Worm (Caenorhabditis elegans): ENCODE data around the gene ztf-22.

Gene ztf-22

ce11 chrII:13333103-13333764, 47.6 kb upstream of the ztf-22 start:
- TF ChIP-seq fos-1 (tag; optimal IDR thresholded peaks at IDR 0.05) (no peak), egl-5 (tag; optimal IDR thresholded peaks at IDR 0.05) (no peak), mml-1 (tag; optimal IDR thresholded peaks at IDR 0.05) (no peak), elt-2 (tag; optimal IDR thresholded peaks at IDR 0.05) (peak; percentile 42), pha-4 (tag; optimal IDR thresholded peaks at IDR 0.05) (peak; percentile 93), pqm-1 (tag; optimal IDR thresholded peaks at IDR 0.05) (peak; percentile 31)

DNA sequence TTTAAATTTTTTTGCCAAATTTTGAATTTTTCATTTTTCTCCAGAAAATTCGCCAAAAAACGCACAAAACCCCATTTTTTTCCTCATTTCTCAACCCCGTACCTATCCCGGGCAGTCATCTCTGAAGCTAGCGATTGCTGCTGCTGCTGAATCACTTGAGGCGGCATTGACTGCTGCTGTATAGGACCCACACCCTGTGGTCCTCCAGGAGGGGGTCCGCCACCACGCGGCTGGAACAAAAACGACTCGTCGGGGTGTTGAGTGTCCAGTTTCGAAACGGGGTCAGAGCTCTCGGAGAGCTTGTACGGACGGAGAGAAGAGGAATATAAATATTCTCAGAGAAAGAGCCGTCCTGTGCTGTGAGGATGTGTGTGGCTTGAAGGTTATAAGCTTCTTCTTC, 44.7 kb upstream of the ztf-22 start, which contains the start of gene sam-10:
Gene sam-10 (minus strand): TSS at position 167 of the 400 bp plus-strand sequence.
- TF ChIP-seq mdl-1 (tag; optimal IDR thresholded peaks at IDR 0.05), result no peak
- no peak for TF ChIP-seq nhr-28 (tag; optimal IDR thresholded peaks at IDR 0.05)
- no peak for TF ChIP-seq ceh-28 (tag; optimal IDR thresholded peaks at IDR 0.05)
- no peak for TF ChIP-seq nhr-77 (tag; optimal IDR thresholded peaks at IDR 0.05)
- TF ChIP-seq nhr-67 (tag; optimal IDR thresholded peaks at IDR 0.05), result no peak
- no peak for TF ChIP-seq ama-1 (optimal IDR thresholded peaks at IDR 0.05)
- no peak for TF ChIP-seq nhr-11 (tag; optimal IDR thresholded peaks at IDR 0.05)
- no peak for TF ChIP-seq pqm-1 (tag; optimal IDR thresholded peaks at IDR 0.05)
- TF ChIP-seq unc-62 (GFP tag; optimal IDR thresholded peaks at IDR 0.05), result no peak
- no peak for TF ChIP-seq hmg-11 (tag; optimal IDR thresholded peaks at IDR 0.05)

ce11 chrII:13326478-13326877, 40.8 kb upstream of the ztf-22 start:
- TF ChIP-seq nhr-25 (tag; optimal IDR thresholded peaks at IDR 0.05) (no peak), fkh-2 (tag; optimal IDR thresholded peaks at IDR 0.05) (no peak), R02D3.7 (tag; optimal IDR thresholded peaks at IDR 0.05) (no peak), nhr-77 (tag; optimal IDR thresholded peaks at IDR 0.05) (no peak), nfya-1 (tag; optimal IDR thresholded peaks at IDR 0.05; ENCODE audit: insufficient read depth) (no peak), skn-1 (tag; optimal IDR thresholded peaks at IDR 0.05) (no peak), fkh-10 (GFP tag; optimal IDR thresholded peaks at IDR 0.05) (no peak), ceh-9 (tag; optimal IDR thresholded peaks at IDR 0.05) (no peak), pha-4 (tag; optimal IDR thresholded peaks at IDR 0.05) (no peak), tbx-2 (tag; optimal IDR thresholded peaks at IDR 0.05) (no peak), nhr-12 (tag; optimal IDR thresholded peaks at IDR 0.05) (no peak), nhr-11 (tag; optimal IDR thresholded peaks at IDR 0.05) (no peak), eor-1 (tag; optimal IDR thresholded peaks at IDR 0.05) (no peak), pqm-1 (tag; optimal IDR thresholded peaks at IDR 0.05) (no peak), jun-1 (tag; optimal IDR thresholded peaks at IDR 0.05) (no peak), aly-2 (tag; optimal IDR thresholded peaks at IDR 0.05) (no peak), sea-2 (GFP tag; optimal IDR thresholded peaks at IDR 0.05) (no peak)

DNA sequence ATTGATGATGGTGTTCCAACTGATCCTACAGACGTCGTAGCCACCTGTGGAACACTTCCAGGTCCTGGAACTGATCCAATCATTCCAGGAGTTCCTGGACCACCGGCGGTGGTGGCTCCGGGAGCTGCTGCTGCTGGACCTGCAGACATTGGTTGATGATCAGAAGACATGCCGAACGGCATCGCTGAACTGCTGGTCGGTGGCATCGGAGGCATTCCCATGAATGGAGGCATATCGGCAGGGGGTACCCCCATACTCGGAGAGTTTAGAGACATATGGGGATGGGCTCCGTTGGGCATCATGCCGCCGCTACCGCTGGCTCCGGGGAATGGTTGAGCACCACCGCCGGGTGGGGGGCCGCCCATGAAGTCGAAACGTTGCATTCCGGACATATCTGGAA, 39.7 kb upstream of the ztf-22 start:
- TF ChIP-seq elt-1 (tag; optimal IDR thresholded peaks at IDR 0.05), result no peak
- no peak for TF ChIP-seq nhr-43 (tag; optimal IDR thresholded peaks at IDR 0.05; ENCODE audit: poor library complexity, severe bottlenecking)
- no peak for TF ChIP-seq ama-1 (optimal IDR thresholded peaks at IDR 0.05)
- TF ChIP-seq nfya-1 (tag; optimal IDR thresholded peaks at IDR 0.05; ENCODE audit: insufficient read depth), result no peak
- no peak for TF ChIP-seq fos-1 (tag; optimal IDR thresholded peaks at IDR 0.05)
- TF ChIP-seq ceh-9 (tag; optimal IDR thresholded peaks at IDR 0.05), result no peak
- TF ChIP-seq lsy-12 (tag; optimal IDR thresholded peaks at IDR 0.05), result no peak
- no peak for TF ChIP-seq nhr-76 (tag; optimal IDR thresholded peaks at IDR 0.05)

ce11 chrII:13321235-13321634, 35.6 kb upstream of the ztf-22 start:
- TF ChIP-seq skn-1 (tag; optimal IDR thresholded peaks at IDR 0.05) (no peak), ama-1 (optimal IDR thresholded peaks at IDR 0.05) (no peak), ceh-9 (tag; optimal IDR thresholded peaks at IDR 0.05) (no peak), nfya-1 (tag; optimal IDR thresholded peaks at IDR 0.05; ENCODE audit: insufficient read depth) (peak; percentile 98)

- TF ChIP-seq nhr-12 (tag; optimal IDR thresholded peaks at IDR 0.05), result no peak
- TF ChIP-seq eor-1 (tag; optimal IDR thresholded peaks at IDR 0.05), result no peak
- no peak for TF ChIP-seq lsy-12 (tag; optimal IDR thresholded peaks at IDR 0.05)
- no peak for TF ChIP-seq nhr-67 (tag; optimal IDR thresholded peaks at IDR 0.05)
- TF ChIP-seq skn-1 (tag; optimal IDR thresholded peaks at IDR 0.05), result no peak
- TF ChIP-seq lin-39 (tag; optimal IDR thresholded peaks at IDR 0.05), result no peak
- TF ChIP-seq nhr-237 (tag; optimal IDR thresholded peaks at IDR 0.05), result no peak
- TF ChIP-seq sea-2 (GFP tag; optimal IDR thresholded peaks at IDR 0.05), result no peak
- no peak for TF ChIP-seq pha-4 (tag; optimal IDR thresholded peaks at IDR 0.05)
- TF ChIP-seq elt-3 (tag; optimal IDR thresholded peaks at IDR 0.05), result no peak
- TF ChIP-seq daf-12 (tag; optimal IDR thresholded peaks at IDR 0.05), result no peak
- no peak for TF ChIP-seq ZK546.5 (tag; optimal IDR thresholded peaks at IDR 0.05)
- TF ChIP-seq nhr-23 (tag; optimal IDR thresholded peaks at IDR 0.05), result no peak
- no peak for TF ChIP-seq nfya-1 (tag; optimal IDR thresholded peaks at IDR 0.05; ENCODE audit: insufficient read depth)
- no peak for TF ChIP-seq fkh-2 (tag; optimal IDR thresholded peaks at IDR 0.05)
- TF ChIP-seq nhr-43 (tag; optimal IDR thresholded peaks at IDR 0.05; ENCODE audit: poor library complexity, severe bottlenecking), result no peak
- TF ChIP-seq nhr-28 (tag; optimal IDR thresholded peaks at IDR 0.05), result no peak
Measured at ce11 chrII:13320811-13321210, 35.2 kb upstream of the ztf-22 start, which contains the start of gene mac-1. TSS of gene mac-1 (minus strand) at chrII:13320911.

Measured in whole organism, L3 larva.